Fruit fly (Drosophila melanogaster) whole organism, pupa: ENCODE measurements around the gene LManII.
A peak's percentile ranks its signal among the peaks of the same experiment; 100 is the strongest.

Experiments used
- CG10348 ChIP-seq: fragments of 200-800 bp; sonication (Bioruptor generic); IDR thresholded peaks from 2 replicates; pipeline ENCODE4 v1.3.6; 2022; ENCODE audit warnings: missing biosample characterization, missing genetic modification characterization
- CG12605 ChIP-seq: fragments of 200-800 bp; sonication (Bioruptor generic); IDR thresholded peaks from 2 replicates; pipeline ENCODE4 v1.3.6; 2022; ENCODE audit warnings: missing biosample characterization, missing genetic modification characterization
- CG13204 ChIP-seq: fragments of 200-800 bp; sonication (Bioruptor generic); optimal IDR thresholded peaks from 2 replicates; lab custom pipeline; 2018; ENCODE audit warnings: missing biosample characterization, mild to moderate bottlenecking, missing genetic modification characterization, moderate library complexity
- CG14655 ChIP-seq: fragments of 200-800 bp; sonication (Bioruptor generic); optimal IDR thresholded peaks from 3 replicates; lab custom pipeline; 2017; ENCODE audit warnings: mild to moderate bottlenecking, missing biosample characterization, missing genetic modification reagents, missing genetic modification characterization
- CG15710 ChIP-seq: fragments of 200-800 bp; sonication (Bioruptor generic); optimal IDR thresholded peaks from 2 replicates; lab custom pipeline; 2018; ENCODE audit warnings: missing biosample characterization, mild to moderate bottlenecking, missing genetic modification characterization, moderate library complexity
- CG17806 ChIP-seq: fragments of 200-800 bp; sonication (Bioruptor generic); optimal IDR thresholded peaks from 2 replicates; lab custom pipeline; 2018; ENCODE audit warnings: missing biosample characterization, mild to moderate bottlenecking, missing genetic modification characterization, moderate library complexity
- CG32121 ChIP-seq: fragments of 200-800 bp; sonication (Bioruptor generic); IDR thresholded peaks from 2 replicates; pipeline ENCODE4 v1.3.6; 2022; ENCODE audit warnings: missing biosample characterization, missing genetic modification characterization
- CG34367 ChIP-seq: fragments of 200-800 bp; sonication (Bioruptor generic); optimal IDR thresholded peaks from 2 replicates; lab custom pipeline; 2018; ENCODE audit warnings: missing biosample characterization, mild to moderate bottlenecking, missing genetic modification characterization
- CG4496 ChIP-seq: fragments of 200-800 bp; sonication (Bioruptor generic); IDR thresholded peaks from 3 replicates; pipeline ENCODE4 v1.3.6; 2022; ENCODE audit warnings: missing biosample characterization, missing genetic modification characterization
- CG8159 ChIP-seq: fragments of 200-800 bp; sonication (Bioruptor generic); optimal IDR thresholded peaks from 3 replicates; lab custom pipeline; 2018; ENCODE audit warnings: missing biosample characterization, mild to moderate bottlenecking, missing genetic modification characterization, moderate library complexity
- CG8301 ChIP-seq: fragments of 200-800 bp; sonication (Bioruptor generic); optimal IDR thresholded peaks from 2 replicates; lab custom pipeline; 2018; ENCODE audit warnings: missing biosample characterization, mild to moderate bottlenecking, missing genetic modification characterization
- CG9948 ChIP-seq: fragments of 200-800 bp; sonication (Bioruptor generic); optimal IDR thresholded peaks from 2 replicates; lab custom pipeline; 2018; ENCODE audit warnings: missing biosample characterization, mild to moderate bottlenecking, missing genetic modification characterization, moderate library complexity
- D1 ChIP-seq: fragments of 200-800 bp; sonication (Bioruptor generic); optimal IDR thresholded peaks from 2 replicates; lab custom pipeline; 2018; ENCODE audit warnings: missing biosample characterization, mild to moderate bottlenecking, missing genetic modification characterization, moderate library complexity
- EcR ChIP-seq: fragments of 200-800 bp; sonication (Bioruptor generic); optimal IDR thresholded peaks from 3 replicates; lab custom pipeline; 2019; ENCODE audit warnings: missing biosample characterization, missing genetic modification characterization, mild to moderate bottlenecking, moderate library complexity, missing genetic modification reagents
- Ets98B ChIP-seq: fragments of 200-800 bp; sonication (Bioruptor generic); IDR thresholded peaks from 2 replicates; pipeline ENCODE4 v1.3.6; 2022; ENCODE audit warnings: missing biosample characterization, missing genetic modification characterization
- Pif1A ChIP-seq: fragments of 200-800 bp; sonication (Bioruptor generic); optimal IDR thresholded peaks from 3 replicates; lab custom pipeline; 2016; ENCODE audit warnings: missing biosample characterization, missing genetic modification characterization
- Pif1B ChIP-seq: fragments of 200-800 bp; sonication (Bioruptor generic); optimal IDR thresholded peaks from 3 replicates; lab custom pipeline; 2016; ENCODE audit warnings: missing biosample characterization, missing genetic modification characterization
- Snoo ChIP-seq: fragments of 200-800 bp; sonication (Bioruptor generic); optimal IDR thresholded peaks from 3 replicates; lab custom pipeline; 2017; ENCODE audit warnings: missing biosample characterization, mild to moderate bottlenecking, missing genetic modification characterization, inconsistent platforms
- fd96Ca ChIP-seq: fragments of 200-800 bp; sonication (Bioruptor generic); IDR thresholded peaks from 3 replicates; pipeline ENCODE4 v1.3.6; 2022; ENCODE audit warnings: missing biosample characterization, missing genetic modification characterization
- gl ChIP-seq: fragments of 200-800 bp; sonication (Bioruptor generic); optimal IDR thresholded peaks from 2 replicates; lab custom pipeline; 2018; ENCODE audit warnings: missing biosample characterization, mild to moderate bottlenecking, missing genetic modification characterization
- rn ChIP-seq: fragments of 200-800 bp; sonication (Bioruptor generic); IDR thresholded peaks from 2 replicates; pipeline ENCODE4 v1.3.6; 2022; ENCODE audit warnings: missing biosample characterization, missing genetic modification characterization

LManII gene

DNA sequence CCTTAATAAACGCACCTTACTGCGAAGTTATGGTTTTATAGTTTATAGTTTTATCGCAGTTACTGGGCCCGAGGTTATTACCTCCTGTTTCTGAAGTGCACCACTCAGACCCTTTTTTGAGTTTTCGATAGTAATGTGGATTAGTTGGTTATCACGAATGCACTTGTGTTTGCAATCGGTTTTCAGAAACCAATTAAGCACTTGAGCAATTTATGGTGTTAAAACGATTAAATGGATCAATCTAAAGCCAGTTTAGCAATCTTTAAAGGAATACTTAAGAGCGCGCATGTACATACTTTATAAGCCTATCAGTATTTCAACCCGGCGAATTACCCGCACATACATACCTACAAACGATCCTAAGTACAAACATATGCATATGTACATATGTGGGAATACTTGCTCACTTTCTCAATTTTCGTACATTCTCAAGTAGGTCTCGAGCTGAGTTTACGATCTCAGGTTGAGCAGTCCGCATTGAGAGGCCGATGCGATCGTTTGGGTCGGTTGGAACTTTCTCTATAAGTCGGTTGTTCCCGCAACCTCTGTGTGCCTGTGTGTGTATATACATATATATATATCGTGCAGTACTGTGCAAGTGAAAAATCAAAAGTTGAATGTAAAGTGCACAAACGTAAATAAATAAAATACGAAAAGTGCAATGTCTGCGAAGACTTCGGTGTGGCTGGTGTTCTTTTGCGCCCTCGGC, at the start of gene LManII, which contains the start of gene LManI:
TSS of gene LManII (plus strand) at position 468 of the 709 bp plus-strand sequence.
TSS of gene LManI (minus strand) at position 51 of the 709 bp plus-strand sequence.
- TF ChIP-seq gl (tag; lab: Kevin White, UChicago) (no peak), CG12605 (GFP tag; lab: Robert Waterston, UW) (peak; percentile 12; the same call in 1 of the 2 replicates)
- TF ChIP-seq, all 21 proteins: peak for 1

DNA sequence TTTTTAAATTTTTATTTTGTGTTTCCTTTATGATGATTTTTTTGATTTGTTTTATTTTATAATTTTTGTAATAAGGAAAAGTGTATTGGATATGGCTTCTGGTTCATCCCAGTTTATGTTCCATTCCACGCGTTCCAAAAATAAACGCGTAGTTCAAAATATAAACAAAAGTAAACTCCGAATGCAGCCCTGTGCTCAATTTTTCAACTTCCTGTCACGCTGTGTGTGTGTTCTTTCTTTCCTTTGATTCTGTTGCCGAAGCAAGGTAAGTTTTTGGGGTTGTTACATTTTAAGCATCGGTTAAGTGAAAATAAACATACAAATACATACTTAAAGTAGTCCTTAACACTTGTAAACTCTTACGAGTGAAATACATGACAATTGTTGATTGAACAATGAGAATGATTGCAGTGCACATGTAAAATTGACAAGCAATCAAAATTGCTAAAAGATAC, 49.3 kb upstream of the LManII start, which contains the start of the genes Ip259 and RpS27A:
TSS of gene Ip259 (plus strand) at position 231 of the 455 bp plus-strand sequence.
TSS of gene RpS27A (plus strand) at position 231 of the 455 bp plus-strand sequence.
- peak; percentile 83; the same call in 2 of the 3 replicates for TF ChIP-seq CG4496 (GFP tag; lab: Robert Waterston, UW)
- TF ChIP-seq gl (tag; lab: Kevin White, UChicago): peak; percentile 52
- peak; percentile 67 for TF ChIP-seq CG34367 (tag; lab: Kevin White, UChicago)
- peak; percentile 20 for TF ChIP-seq CG17806 (tag; lab: Kevin White, UChicago)
- TF ChIP-seq Snoo (tag; lab: Kevin White, UChicago): peak; percentile 85
- TF ChIP-seq CG32121 (GFP tag; lab: Robert Waterston, UW): peak; percentile 50; the same call in 1 of the 2 replicates
- no peak for TF ChIP-seq fd96Ca (GFP tag; lab: Robert Waterston, UW)
- TF ChIP-seq CG15710 (tag; lab: Kevin White, UChicago): peak; percentile 62
- TF ChIP-seq CG12605 (GFP tag; lab: Robert Waterston, UW): no peak
- TF ChIP-seq, all 21 proteins: peak for 7

DNA sequence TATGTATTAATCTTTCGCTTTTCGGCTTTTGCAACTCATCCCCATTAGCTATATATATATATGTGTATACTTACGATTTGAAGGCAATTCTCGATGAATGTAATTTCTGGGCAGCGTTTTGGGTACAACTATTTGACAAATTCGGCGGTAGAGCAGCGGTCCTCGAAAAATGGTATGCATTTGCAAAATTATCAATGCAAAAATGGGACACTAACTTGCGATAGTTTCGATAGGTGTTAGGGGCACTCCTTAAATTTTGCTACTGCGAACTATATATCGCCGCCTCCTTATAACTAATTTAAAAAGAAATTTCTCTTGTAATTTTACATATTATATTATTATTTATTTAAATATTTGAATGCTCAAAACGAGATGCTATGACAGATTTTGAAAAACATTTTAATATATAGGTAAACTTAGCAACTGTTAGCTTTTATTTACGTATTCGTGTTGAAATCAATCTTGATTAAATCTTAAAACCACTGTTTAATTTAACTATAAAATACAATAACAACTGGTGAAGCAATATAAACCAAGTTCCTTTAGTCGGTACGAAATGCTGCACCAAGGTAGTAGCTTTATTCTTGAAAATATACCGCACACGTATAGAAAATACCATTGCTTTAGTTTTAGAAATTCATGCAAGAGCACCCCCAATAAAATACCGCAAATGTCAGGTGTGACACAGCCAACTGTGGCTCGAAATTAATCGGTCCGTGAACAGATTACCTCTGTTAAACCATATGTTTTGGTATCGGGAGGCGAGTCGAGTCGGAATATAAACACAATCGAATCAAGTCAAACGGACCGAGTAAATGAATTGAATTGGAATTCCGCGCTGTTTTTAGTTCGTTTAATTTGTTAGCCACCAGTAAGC, 44.0 kb upstream of the LManII start, which contains the start of the genes CG5355 and Klp31E:
TSS of gene CG5355 (minus strand) at position 213 of the 877 bp plus-strand sequence.
TSS of gene Klp31E (plus strand) at position 767 of the 877 bp plus-strand sequence.
- TF ChIP-seq CG14655 (GFP tag; lab: Kevin White, UChicago) (no peak), Pif1B (GFP tag; lab: Kevin White, UChicago) (no peak), CG13204 (GFP tag; lab: Kevin White, UChicago) (no peak), CG17806 (tag; lab: Kevin White, UChicago) (peak; percentile 55), gl (tag; lab: Kevin White, UChicago) (no peak), CG32121 (GFP tag; lab: Robert Waterston, UW) (no peak), CG12605 (GFP tag; lab: Robert Waterston, UW) (no peak), Pif1A (no peak), rn (no peak), EcR (GFP tag; lab: Kevin White, UChicago) (no peak), CG8301 (tag; lab: Kevin White, UChicago) (no peak), Ets98B (GFP tag; lab: Robert Waterston, UW) (no peak), CG15710 (tag; lab: Kevin White, UChicago) (peak; percentile 73), fd96Ca (GFP tag; lab: Robert Waterston, UW) (no peak), D1 (tag; lab: Kevin White, UChicago) (no peak), Snoo (tag; lab: Kevin White, UChicago) (peak; percentile 58), CG4496 (GFP tag; lab: Robert Waterston, UW) (no peak), CG9948 (tag; lab: Kevin White, UChicago) (peak; percentile 60), CG34367 (tag; lab: Kevin White, UChicago) (peak; percentile 54), CG8159 (tag; lab: Kevin White, UChicago) (peak; percentile 78)

DNA sequence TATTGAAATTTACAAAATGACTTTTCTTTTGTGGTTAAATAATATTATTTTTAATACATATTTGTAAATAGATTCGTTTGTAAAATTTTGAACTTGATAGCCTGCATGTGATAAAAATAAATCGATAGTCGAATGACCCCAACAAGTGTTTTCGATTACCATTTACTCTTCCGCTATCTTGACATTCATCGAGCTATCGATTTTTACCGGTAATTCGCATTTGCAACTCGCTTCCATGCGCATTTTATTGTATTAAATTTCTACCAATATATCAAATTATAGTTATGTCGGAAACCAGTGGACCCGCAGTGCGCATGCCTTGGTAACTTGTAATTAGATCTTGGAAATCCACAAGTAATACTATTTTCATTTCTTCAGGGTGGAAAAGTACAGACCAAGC, 38.5 kb upstream of the LManII start, which contains the start of gene RfC3:
TSS of gene RfC3 (plus strand) at position 210 of the 400 bp plus-strand sequence.
- TF ChIP-seq CG14655 (GFP tag; lab: Kevin White, UChicago): no peak
- TF ChIP-seq CG12605 (GFP tag; lab: Robert Waterston, UW): no peak
- no peak for TF ChIP-seq CG13204 (GFP tag; lab: Kevin White, UChicago)
- TF ChIP-seq CG32121 (GFP tag; lab: Robert Waterston, UW): no peak
- TF ChIP-seq CG10348 (GFP tag; lab: Robert Waterston, UW): no peak
- no peak for TF ChIP-seq Pif1A
- TF ChIP-seq CG17806 (tag; lab: Kevin White, UChicago): no peak
- no peak for TF ChIP-seq Ets98B (GFP tag; lab: Robert Waterston, UW)
- no peak for TF ChIP-seq EcR (GFP tag; lab: Kevin White, UChicago)
- TF ChIP-seq CG8301 (tag; lab: Kevin White, UChicago): no peak
- TF ChIP-seq Pif1B (GFP tag; lab: Kevin White, UChicago): no peak
- TF ChIP-seq Snoo (tag; lab: Kevin White, UChicago): no peak
- TF ChIP-seq rn: no peak
- no peak for TF ChIP-seq fd96Ca (GFP tag; lab: Robert Waterston, UW)
- TF ChIP-seq D1 (tag; lab: Kevin White, UChicago): no peak
- no peak for TF ChIP-seq CG8159 (tag; lab: Kevin White, UChicago)
